Fruit fly (Drosophila melanogaster) whole organism, embryonic: ENCODE measurements around the gene CG1532.
A peak's percentile ranks its signal among the peaks of the same experiment; 100 is the strongest.

Experiments
- Adf1 ChIP-seq: fragments of 200-800 bp; sonication (Bioruptor generic); IDR thresholded peaks from 2 replicates; pipeline ENCODE4 v1.3.6; 2022; ENCODE audit warnings: missing biosample characterization, missing genetic modification characterization
- C15 ChIP-seq: fragments of 200-800 bp; sonication (Bioruptor generic); IDR thresholded peaks from 3 replicates; pipeline ENCODE4 v1.3.6; 2022; ENCODE audit warnings: missing biosample characterization, missing genetic modification characterization
- CG10147 ChIP-seq: fragments of 200-800 bp; sonication (Bioruptor generic); optimal IDR thresholded peaks from 2 replicates; lab custom pipeline; 2019; ENCODE audit warnings: missing biosample characterization, mild to moderate bottlenecking, missing genetic modification characterization, moderate library complexity
- CG10431 ChIP-seq: fragments of 200-800 bp; sonication (Bioruptor generic); optimal IDR thresholded peaks from 3 replicates; lab custom pipeline; 2018; ENCODE audit warnings: missing biosample characterization, mild to moderate bottlenecking, missing genetic modification characterization
- CG11085 ChIP-seq: fragments of 200-800 bp; sonication (Bioruptor generic); IDR thresholded peaks from 2 replicates; pipeline ENCODE4 v1.3.6; 2022; ENCODE audit warnings: missing biosample characterization, missing genetic modification characterization
- CG11247 ChIP-seq: fragments of 200-800 bp; sonication (Bioruptor generic); IDR thresholded peaks from 2 replicates; pipeline ENCODE4 v1.3.6; 2022; ENCODE audit warnings: missing biosample characterization, missing genetic modification characterization
- CG13424 ChIP-seq: fragments of 200-800 bp; sonication (Bioruptor generic); optimal IDR thresholded peaks from 2 replicates; lab custom pipeline; 2019; ENCODE audit warnings: missing biosample characterization, mild to moderate bottlenecking, missing genetic modification characterization, moderate library complexity
- CG14860 ChIP-seq: fragments of 200-800 bp; sonication (Bioruptor generic); IDR thresholded peaks from 3 replicates; pipeline ENCODE4 v1.3.6; 2022; ENCODE audit warnings: missing biosample characterization, missing genetic modification characterization; ENCODE audit not compliant: partially characterized antibody
- CG14965 ChIP-seq: fragments of 200-800 bp; sonication (Bioruptor generic); optimal IDR thresholded peaks from 2 replicates; lab custom pipeline; 2016; ENCODE audit warnings: missing biosample characterization, missing genetic modification characterization, borderline replicate concordance
- CG17385 ChIP-seq: fragments of 200-800 bp; sonication (Bioruptor generic); optimal IDR thresholded peaks from 3 replicates; lab custom pipeline; 2018; ENCODE audit warnings: missing biosample characterization, mild to moderate bottlenecking, missing genetic modification characterization
- CG18011 ChIP-seq: fragments of 200-800 bp; sonication (Bioruptor generic); optimal IDR thresholded peaks from 2 replicates; lab custom pipeline; 2017; ENCODE audit warnings: missing biosample characterization, missing genetic modification characterization, mild to moderate bottlenecking, moderate library complexity, missing genotype
- CG31224 ChIP-seq: fragments of 200-800 bp; sonication (Bioruptor generic); IDR thresholded peaks from 2 replicates; pipeline ENCODE4 v1.3.6; 2022; ENCODE audit warnings: missing biosample characterization, missing genetic modification characterization
- CG3163 ChIP-seq: fragments of 200-800 bp; sonication (Bioruptor generic); optimal IDR thresholded peaks from 3 replicates; lab custom pipeline; 2016; ENCODE audit warnings: missing biosample characterization, missing genetic modification characterization
- CG3281 ChIP-seq: fragments of 200-800 bp; sonication (Bioruptor generic); optimal IDR thresholded peaks from 3 replicates; lab custom pipeline; 2017; ENCODE audit warnings: missing biosample characterization, mild to moderate bottlenecking, missing genetic modification characterization
- CG34376 ChIP-seq: fragments of 200-800 bp; sonication (Bioruptor generic); optimal IDR thresholded peaks from 2 replicates; lab custom pipeline; 2018; ENCODE audit warnings: missing biosample characterization, mild to moderate bottlenecking, missing genetic modification characterization
- CG34422 ChIP-seq: fragments of 200-800 bp; sonication (Bioruptor generic); IDR thresholded peaks from 3 replicates; pipeline ENCODE4 v1.3.6; 2022; ENCODE audit warnings: missing biosample characterization, missing genetic modification characterization
- CG4328 ChIP-seq: fragments of 200-800 bp; sonication (Bioruptor generic); optimal IDR thresholded peaks from 3 replicates; lab custom pipeline; 2017; ENCODE audit warnings: missing biosample characterization, missing genetic modification reagents, missing genetic modification characterization
- CG6175 ChIP-seq: fragments of 200-800 bp; sonication (Bioruptor generic); IDR thresholded peaks from 3 replicates; pipeline ENCODE4 v1.3.6; 2022; ENCODE audit warnings: missing biosample characterization, missing genetic modification characterization
- CG7839 ChIP-seq: fragments of 200-800 bp; sonication (Bioruptor generic); optimal IDR thresholded peaks from 3 replicates; lab custom pipeline; 2018; ENCODE audit warnings: missing biosample characterization, mild to moderate bottlenecking, missing genetic modification characterization, moderate library complexity
- CG7928 ChIP-seq: fragments of 200-800 bp; sonication (Bioruptor generic); optimal IDR thresholded peaks from 2 replicates; lab custom pipeline; 2017; ENCODE audit warnings: missing biosample characterization, mild to moderate bottlenecking, missing genetic modification characterization
- CG8944 ChIP-seq: fragments of 200-800 bp; sonication (Bioruptor generic); optimal IDR thresholded peaks from 3 replicates; lab custom pipeline; 2016; ENCODE audit warnings: missing biosample characterization, missing genetic modification characterization
- CG9797 ChIP-seq: fragments of 200-800 bp; sonication (Bioruptor generic); optimal IDR thresholded peaks from 3 replicates; lab custom pipeline; 2018; ENCODE audit warnings: missing biosample characterization, mild to moderate bottlenecking, missing genetic modification characterization
- CTCF ChIP-seq: fragments of 200-800 bp; sonication (Bioruptor generic); optimal IDR thresholded peaks from 2 replicates; lab custom pipeline; 2017; ENCODE audit warnings: missing biosample characterization, mild to moderate bottlenecking, missing genetic modification characterization, moderate library complexity
- CrebB ChIP-seq: fragments of 200-800 bp; sonication (Bioruptor generic); optimal IDR thresholded peaks from 3 replicates; lab custom pipeline; 2018; ENCODE audit warnings: missing biosample characterization, mild to moderate bottlenecking, missing genetic modification characterization
- Dek ChIP-seq: fragments of 200-800 bp; sonication (Bioruptor generic); optimal IDR thresholded peaks from 3 replicates; lab custom pipeline; 2019; ENCODE audit warnings: missing biosample characterization, mild to moderate bottlenecking, missing genetic modification characterization, moderate library complexity
- Dip3 ChIP-seq: fragments of 200-800 bp; sonication (Bioruptor generic); optimal IDR thresholded peaks from 3 replicates; lab custom pipeline; 2016; ENCODE audit warnings: missing biosample characterization, missing genetic modification characterization
- Fer3 ChIP-seq: fragments of 200-800 bp; sonication (Bioruptor generic); optimal IDR thresholded peaks from 2 replicates; lab custom pipeline; 2018; ENCODE audit warnings: missing biosample characterization, mild to moderate bottlenecking, missing genetic modification characterization, moderate library complexity
- GATAe ChIP-seq: fragments of 200-800 bp; sonication (Bioruptor generic); conservative IDR thresholded peaks from 2 replicates; pipeline ENCODE4 v1.3.6; 2022; ENCODE audit warnings: missing biosample characterization, missing genetic modification characterization
- Hr51 ChIP-seq, 2 experiments: fragments of 200-800 bp; sonication (Bioruptor generic); optimal IDR thresholded peaks; 2 replicates in 1 of 2; 3 replicates in 1 of 2; lab custom pipeline; 2016 to 2018; ENCODE audit warnings: missing biosample characterization in 2 of 2, missing genetic modification characterization in 2 of 2, mild to moderate bottlenecking in 1 of 2, moderate library complexity in 1 of 2
- Nf-YA ChIP-seq: fragments of 200-800 bp; sonication (Bioruptor generic); IDR thresholded peaks from 2 replicates; pipeline ENCODE4 v1.3.6; 2022; ENCODE audit warnings: missing biosample characterization, missing genetic modification characterization
- Oaz ChIP-seq: fragments of 200-800 bp; sonication (Bioruptor generic); IDR thresholded peaks from 2 replicates; pipeline ENCODE4 v1.3.6; 2022; ENCODE audit warnings: missing biosample characterization, missing genetic modification characterization
- al ChIP-seq: fragments of 200-800 bp; sonication (Bioruptor generic); IDR thresholded peaks from 2 replicates; pipeline ENCODE4 v1.3.6; 2022; ENCODE audit warnings: missing biosample characterization, missing genetic modification characterization
- btn ChIP-seq: fragments of 200-800 bp; sonication (Bioruptor generic); optimal IDR thresholded peaks from 2 replicates; lab custom pipeline; 2016; ENCODE audit warnings: missing biosample characterization, missing genetic modification characterization
- ci ChIP-seq: fragments of 200-800 bp; sonication (Bioruptor generic); IDR thresholded peaks from 3 replicates; pipeline ENCODE4 v1.3.6; 2022; ENCODE audit warnings: missing biosample characterization, missing genetic modification characterization
- dimm ChIP-seq: fragments of 200-800 bp; sonication (Bioruptor generic); IDR thresholded peaks from 2 replicates; pipeline ENCODE4 v1.3.6; 2022; ENCODE audit warnings: missing biosample characterization, missing genetic modification characterization
- dpn ChIP-seq, 2 experiments: fragments of 200-800 bp; sonication (Bioruptor generic); optimal IDR thresholded peaks; 3 replicates each; lab custom pipeline; 2016; ENCODE audit warnings: missing biosample characterization in 2 of 2, missing genetic modification characterization in 2 of 2
- fd96Cb ChIP-seq: fragments of 200-800 bp; sonication (Bioruptor generic); optimal IDR thresholded peaks from 2 replicates; lab custom pipeline; 2018; ENCODE audit warnings: missing biosample characterization, mild to moderate bottlenecking, missing genetic modification characterization, moderate library complexity
- hbn ChIP-seq: fragments of 200-800 bp; sonication (Bioruptor generic); IDR thresholded peaks from 2 replicates; pipeline ENCODE4 v1.3.6; 2022; ENCODE audit warnings: missing biosample characterization, missing genetic modification characterization; ENCODE audit not compliant: partially characterized antibody
- her ChIP-seq: fragments of 200-800 bp; sonication (Bioruptor generic); optimal IDR thresholded peaks from 2 replicates; lab custom pipeline; 2016; ENCODE audit warnings: missing biosample characterization, missing genetic modification characterization
- jing ChIP-seq: fragments of 200-800 bp; sonication (Bioruptor generic); optimal IDR thresholded peaks from 2 replicates; lab custom pipeline; 2018; ENCODE audit warnings: missing biosample characterization, mild to moderate bottlenecking, missing genetic modification characterization
- phol ChIP-seq: fragments of 200-800 bp; sonication (Bioruptor generic); optimal IDR thresholded peaks from 3 replicates; lab custom pipeline; 2018; ENCODE audit warnings: missing biosample characterization, mild to moderate bottlenecking, missing genetic modification characterization, moderate library complexity
- prd ChIP-seq, 3 experiments: fragments of >200 bp in 2 of 3; fragments of 200-800 bp in 1 of 3; sonication (Bioruptor generic) in 1 of 3; optimal IDR thresholded peaks in 2 of 3; IDR thresholded peaks in 1 of 3; 2 replicates in 2 of 3; 3 replicates in 1 of 3; pipeline versions ENCODE4 v1.3.6 to Lab custom; 2017 to 2022; ENCODE audit warnings: missing biosample characterization in 1 of 3, missing genetic modification characterization in 1 of 3
- ro ChIP-seq: fragments of 200-800 bp; sonication (Bioruptor generic); IDR thresholded peaks from 2 replicates; pipeline ENCODE4 v1.3.6; 2022; ENCODE audit warnings: missing biosample characterization, missing genetic modification characterization
- so ChIP-seq: fragments of 200-800 bp; sonication (Bioruptor generic); IDR thresholded peaks from 3 replicates; pipeline ENCODE4 v1.3.6; 2022; ENCODE audit warnings: missing biosample characterization, missing genetic modification characterization
- trem ChIP-seq: fragments of 200-800 bp; optimal IDR thresholded peaks from 3 replicates; lab custom pipeline; 2019; ENCODE audit warnings: missing biosample characterization, mild to moderate bottlenecking, missing genetic modification characterization, moderate library complexity
- unpg ChIP-seq: fragments of 200-800 bp; sonication (Bioruptor generic); optimal IDR thresholded peaks from 3 replicates; lab custom pipeline; 2018; ENCODE audit warnings: missing biosample characterization, mild to moderate bottlenecking, missing genetic modification characterization, moderate library complexity
- z ChIP-seq: fragments of 200-800 bp; sonication (Bioruptor generic); IDR thresholded peaks from 3 replicates; pipeline ENCODE4 v1.3.6; 2022; ENCODE audit warnings: missing biosample characterization, missing genetic modification characterization
- zfh1 ChIP-seq: fragments of 200-800 bp; sonication (Bioruptor generic); IDR thresholded peaks from 3 replicates; pipeline ENCODE4 v1.3.6; 2022; ENCODE audit warnings: missing biosample characterization, missing genetic modification characterization

The CG1532 gene

DNA sequence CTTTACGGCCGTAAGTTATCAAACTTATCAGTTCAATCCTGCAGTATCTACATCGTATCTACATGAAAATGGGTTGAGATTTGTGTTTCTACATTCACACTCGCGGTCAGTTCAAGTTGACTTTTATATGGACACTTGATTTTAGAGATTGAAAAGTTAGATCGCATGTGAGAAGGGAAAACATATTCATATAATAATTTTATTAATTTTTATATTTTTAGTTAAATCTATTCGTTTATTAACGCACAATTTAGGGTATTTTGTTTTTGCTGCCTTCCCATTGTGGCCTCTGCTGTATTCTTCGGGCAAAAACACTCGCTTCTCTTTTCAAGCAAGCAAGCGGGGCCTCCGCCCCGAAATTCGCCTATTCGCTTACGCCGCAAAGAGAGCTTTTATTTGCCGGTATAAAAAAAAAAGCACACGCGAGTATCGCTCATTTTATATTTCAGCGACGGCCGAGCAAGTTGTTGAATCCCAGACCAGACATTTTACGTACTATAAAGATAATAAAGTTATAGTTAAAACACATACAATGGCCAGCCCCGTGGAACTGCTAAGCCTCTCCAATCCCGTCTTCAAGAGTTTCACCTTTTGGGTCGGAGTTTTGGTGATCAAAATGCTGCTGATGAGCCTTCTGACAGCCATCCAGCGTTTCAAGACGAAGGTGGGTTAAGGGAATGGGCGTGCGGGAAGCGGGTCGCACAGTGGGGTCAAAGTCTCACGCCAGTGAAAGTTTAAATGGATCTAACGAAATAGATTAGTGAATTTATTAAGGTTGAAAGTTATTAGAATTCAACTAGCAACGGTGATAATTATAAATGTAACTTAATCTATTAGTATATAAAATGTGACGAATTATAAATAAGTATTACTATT lies 14.7 kb upstream of the CG1532 start (continued):
- TF ChIP-seq jing (peak; percentile 57), CG14965 (GFP tag; lab: Kevin White, UChicago) (no peak), Oaz (GFP tag; lab: Robert Waterston, UW) (peak; percentile 83), dpn (GFP tag; optimal IDR thresholded peaks at IDR 0.05; lab: Kevin White, UChicago) (peak in 1 of 2 experiments; percentile 81), CG7839 (tag; lab: Kevin White, UChicago) (peak; percentile 96), CG10431 (GFP tag; lab: Kevin White, UChicago) (peak; percentile 62), CG11247 (GFP tag; lab: Robert Waterston, UW) (peak; percentile 86), CG13424 (tag; lab: Kevin White, UChicago) (peak; percentile 93), CG18011 (GFP tag; lab: Kevin White, UChicago) (peak; percentile 54), trem (tag; lab: Kevin White, UChicago) (peak; percentile 90), her (no peak), CG34376 (GFP tag; lab: Kevin White, UChicago) (peak; percentile 62), dimm (GFP tag; lab: Robert Waterston, UW) (peak; percentile 75), Nf-YA (GFP tag; lab: Robert Waterston, UW) (peak; percentile 73), CG6175 (GFP tag; lab: Robert Waterston, UW) (peak; percentile 75; the same call in 2 of the 3 replicates), CG8944 (no peak), zfh1 (GFP tag; lab: Robert Waterston, UW) (peak; percentile 94), so (GFP tag; lab: Robert Waterston, UW) (peak; percentile 91; the same call in 2 of the 3 replicates), al (GFP tag; lab: Robert Waterston, UW) (peak; percentile 71), z (GFP tag; lab: Robert Waterston, UW) (no peak), hbn (GFP tag; lab: Robert Waterston, UW) (no peak), Dek (peak; percentile 90), Fer3 (peak; percentile 93), CG11085 (GFP tag; lab: Robert Waterston, UW) (peak; percentile 44; the same call in 1 of the 2 replicates), CG7928 (GFP tag; lab: Kevin White, UChicago) (peak; percentile 56), phol (peak; percentile 90), fd96Cb (tag; lab: Kevin White, UChicago) (peak; percentile 89), unpg (GFP tag; lab: Kevin White, UChicago) (peak; percentile 96), Hr51 (GFP tag; optimal IDR thresholded peaks at IDR 0.05; lab: Kevin White, UChicago) (peak in 1 of 2 experiments; percentile 94), CG9797 (GFP tag; lab: Kevin White, UChicago) (peak; percentile 3), GATAe (GFP tag; lab: Robert Waterston, UW) (peak; percentile 26; the same call in 1 of the 2 replicates), CG4328 (GFP tag; lab: Kevin White, UChicago) (peak; percentile 80), CG31224 (GFP tag; lab: Robert Waterston, UW) (peak; percentile 75), CTCF (GFP tag; lab: Kevin White, UChicago) (peak; percentile 61), Dip3 (GFP tag; lab: Kevin White, UChicago) (no peak), CrebB (tag; lab: Kevin White, UChicago) (peak; percentile 75), CG3281 (GFP tag; lab: Kevin White, UChicago) (peak; percentile 92), ro (GFP tag; lab: Robert Waterston, UW) (peak; percentile 62), btn (GFP tag; lab: Kevin White, UChicago) (no peak), ci (GFP tag; lab: Robert Waterston, UW) (peak; percentile 95), CG17385 (GFP tag; lab: Kevin White, UChicago) (peak; percentile 87), CG34422 (GFP tag; lab: Robert Waterston, UW) (peak; percentile 88), prd (optimal IDR thresholded peaks at IDR 0.05; lab: Kevin White, UChicago) (no peak), prd (GFP tag; IDR thresholded peaks at IDR 0.05; lab: Robert Waterston, UW) (peak; percentile 92), Adf1 (GFP tag; lab: Robert Waterston, UW) (peak; percentile 69), C15 (GFP tag; lab: Robert Waterston, UW) (peak; percentile 76; the same call in 2 of the 3 replicates), CG14860 (GFP tag; lab: Robert Waterston, UW) (no peak), CG10147 (GFP tag; lab: Kevin White, UChicago) (peak; percentile 90), CG3163 (peak; percentile 68)
